Worm (Caenorhabditis elegans): ENCODE data around the gene nhr-210.

Gene nhr-210

ce11 chrV:512420-512819, 6.9 kb downstream of the nhr-210 start, which contains the start of gene srh-37:
srh-37 (minus strand) TSS chrV:512520.
- TF ChIP-seq sma-3 (GFP tag; optimal IDR thresholded peaks at IDR 0.05): no peak
- no peak for TF ChIP-seq nhr-6 (tag; optimal IDR thresholded peaks at IDR 0.05)
- TF ChIP-seq nhr-11 (tag; optimal IDR thresholded peaks at IDR 0.05): no peak
- TF ChIP-seq egl-27 (tag; optimal IDR thresholded peaks at IDR 0.05): no peak
- no peak for TF ChIP-seq gmeb-1 (tag; optimal IDR thresholded peaks at IDR 0.05)
- no peak for TF ChIP-seq blmp-1 (tag; optimal IDR thresholded peaks at IDR 0.05; ENCODE audit: insufficient read depth)
- no peak for TF ChIP-seq lin-39 (tag; optimal IDR thresholded peaks at IDR 0.05)
- TF ChIP-seq elt-1 (tag; optimal IDR thresholded peaks at IDR 0.05): no peak
- TF ChIP-seq R02D3.7 (tag; optimal IDR thresholded peaks at IDR 0.05): no peak
- TF ChIP-seq alr-1 (tag; optimal IDR thresholded peaks at IDR 0.05): no peak
- TF ChIP-seq zag-1 (tag; optimal IDR thresholded peaks at IDR 0.05): no peak
- TF ChIP-seq crh-2 (tag; optimal IDR thresholded peaks at IDR 0.05): no peak

- TF ChIP-seq lin-11 (tag; optimal IDR thresholded peaks at IDR 0.05): no peak
Observed at ce11 chrV:505191-505590, 14.2 kb downstream of the nhr-210 start, which contains the start of gene srlf-19. srlf-19 (plus strand) TSS chrV:505491.

ce11 chrV:503728-504127, 15.6 kb downstream of the nhr-210 start, which contains the start of gene srlf-35:
srlf-35 (plus strand) TSS chrV:504028.
- no peak for TF ChIP-seq nhr-23 (tag; optimal IDR thresholded peaks at IDR 0.05)
- no peak for TF ChIP-seq crh-2 (tag; optimal IDR thresholded peaks at IDR 0.05)
- no peak for TF ChIP-seq egl-27 (tag; optimal IDR thresholded peaks at IDR 0.05)
- no peak for TF ChIP-seq elt-3 (tag; optimal IDR thresholded peaks at IDR 0.05)
- no peak for TF ChIP-seq ceh-82 (tag; optimal IDR thresholded peaks at IDR 0.05)
- TF ChIP-seq nhr-10 (tag; optimal IDR thresholded peaks at IDR 0.05): no peak

- TF ChIP-seq snpc-4 (tag; optimal IDR thresholded peaks at IDR 0.05) (no peak), sma-9 (GFP tag; optimal IDR thresholded peaks at IDR 0.05) (no peak), sma-9 (tag; optimal IDR thresholded peaks at IDR 0.05) (no peak), dmd-4 (tag; optimal IDR thresholded peaks at IDR 0.05) (no peak), nhr-21 (tag; optimal IDR thresholded peaks at IDR 0.05) (no peak), C34F6.9 (tag; optimal IDR thresholded peaks at IDR 0.05) (no peak), lin-13 (GFP tag; optimal IDR thresholded peaks at IDR 0.05) (no peak), aly-2 (tag; optimal IDR thresholded peaks at IDR 0.05) (no peak), unc-39 (tag; optimal IDR thresholded peaks at IDR 0.05) (no peak), nhr-6 (tag; optimal IDR thresholded peaks at IDR 0.05) (no peak), fos-1 (tag; optimal IDR thresholded peaks at IDR 0.05) (no peak), nhr-12 (tag; optimal IDR thresholded peaks at IDR 0.05) (no peak), mdl-1 (tag; optimal IDR thresholded peaks at IDR 0.05) (no peak), unc-55 (GFP tag; optimal IDR thresholded peaks at IDR 0.05) (no peak), sma-3 (GFP tag; optimal IDR thresholded peaks at IDR 0.05) (no peak), crh-2 (tag; optimal IDR thresholded peaks at IDR 0.05) (no peak), ama-1 (optimal IDR thresholded peaks at IDR 0.05) (no peak), gmeb-1 (tag; optimal IDR thresholded peaks at IDR 0.05) (no peak)
Observed at ce11 chrV:502803-503273, 16.5 kb downstream of the nhr-210 start, which contains the start of gene T01G6.10. T01G6.10 (minus strand) TSS chrV:503223.

- TF ChIP-seq peb-1 (tag; optimal IDR thresholded peaks at IDR 0.05): no peak
- no peak for TF ChIP-seq zag-1 (tag; optimal IDR thresholded peaks at IDR 0.05)
- no peak for TF ChIP-seq sem-4 (tag; optimal IDR thresholded peaks at IDR 0.05)
- TF ChIP-seq nhr-10 (tag; optimal IDR thresholded peaks at IDR 0.05): no peak
- TF ChIP-seq R02D3.7 (tag; optimal IDR thresholded peaks at IDR 0.05): no peak
- TF ChIP-seq mbf-1 (tag; optimal IDR thresholded peaks at IDR 0.05): no peak
- no peak for TF ChIP-seq ama-1 (optimal IDR thresholded peaks at IDR 0.05)
- TF ChIP-seq sma-9 (GFP tag; optimal IDR thresholded peaks at IDR 0.05): no peak
- no peak for TF ChIP-seq sma-9 (tag; optimal IDR thresholded peaks at IDR 0.05)
- TF ChIP-seq mdl-1 (tag; optimal IDR thresholded peaks at IDR 0.05): no peak
- no peak for TF ChIP-seq skn-1 (tag; optimal IDR thresholded peaks at IDR 0.05)
Observed at ce11 chrV:501230-501629, 18.1 kb downstream of the nhr-210 start, which contains the start of gene str-256. str-256 (minus strand) TSS chrV:501330.

All from whole organism, L2 larva.